Worm (Caenorhabditis elegans) whole organism, L1 larva: ENCODE data around the gene apx-1.
A peak's percentile ranks its signal among the peaks of the same experiment; 100 is the strongest.

Source experiments
- C16A3.4 ChIP-seq: fragments of 150-350 bp; optimal IDR thresholded peaks from 2 replicates; lab custom pipeline; 2014; ENCODE audit warnings: missing biosample characterization, missing genetic modification characterization
- F16B12.6 ChIP-seq: fragments of 150-350 bp; optimal IDR thresholded peaks from 2 replicates; lab custom pipeline; 2014; ENCODE audit warnings: missing biosample characterization, missing genetic modification characterization
- aly-2 ChIP-seq: fragments of 150-350 bp; optimal IDR thresholded peaks from 2 replicates; lab custom pipeline; 2014; ENCODE audit warnings: missing biosample characterization, missing genetic modification characterization
- blmp-1 ChIP-seq: fragments of 150-350 bp; optimal IDR thresholded peaks from 2 replicates; lab custom pipeline; 2014; ENCODE audit warnings: missing biosample characterization, missing genetic modification characterization
- ceh-63 ChIP-seq: fragments of 200-800 bp; sonication (Bioruptor generic); optimal IDR thresholded peaks from 2 replicates; lab custom pipeline; 2018; ENCODE audit warnings: mild to moderate bottlenecking, missing genetic modification characterization, missing compliant biosample characterization
- ceh-8 ChIP-seq: fragments of 200-800 bp; sonication (Bioruptor generic); optimal IDR thresholded peaks from 2 replicates; lab custom pipeline; 2018; ENCODE audit warnings: mild to moderate bottlenecking, missing genetic modification characterization, moderate library complexity, missing compliant biosample characterization
- ceh-88 ChIP-seq: fragments of 200-800 bp; sonication (Bioruptor generic); IDR thresholded peaks from 2 replicates; pipeline ENCODE4 v1.3.6; 2022; ENCODE audit warnings: missing genetic modification characterization, missing compliant biosample characterization
- dsc-1 ChIP-seq: sonication (generic microtip); optimal IDR thresholded peaks from 2 replicates; lab custom pipeline; 2016; ENCODE audit warnings: mild to moderate bottlenecking, missing genetic modification characterization, missing compliant biosample characterization
- efl-1 ChIP-seq, 4 experiments: fragments of 150-350 bp; optimal IDR thresholded peaks in 3 of 4; peaks in 1 of 4; 1 replicate in 1 of 4; 2 replicates in 3 of 4; lab custom pipeline; 2014; ENCODE audit warnings: missing biosample characterization in 2 of 4, missing genetic modification characterization in 2 of 4, missing genetic modification reagents in 2 of 4
- efl-3 ChIP-seq: fragments of 200-800 bp; sonication (Bioruptor generic); optimal IDR thresholded peaks from 2 replicates; lab custom pipeline; 2018; ENCODE audit warnings: mild to moderate bottlenecking, missing genetic modification characterization, missing compliant biosample characterization
- egl-13 ChIP-seq: sonication (generic microtip); optimal IDR thresholded peaks from 2 replicates; lab custom pipeline; 2016; ENCODE audit warnings: missing genotype, missing genetic modification reagents, missing genetic modification characterization, missing compliant biosample characterization
- egl-27 ChIP-seq, 2 experiments: fragments of 150-350 bp in 1 of 2; sonication (generic microtip); optimal IDR thresholded peaks; 3 replicates each; lab custom pipeline; 2017 to 2018; ENCODE audit warnings: missing biosample characterization in 2 of 2, missing genetic modification characterization in 2 of 2, missing genetic modification reagents in 2 of 2
- elt-2 ChIP-seq: sonication (generic microtip); optimal IDR thresholded peaks from 2 replicates; lab custom pipeline; 2016; ENCODE audit warnings: missing genetic modification characterization, mild to moderate bottlenecking, inconsistent platforms, missing compliant biosample characterization, missing genetic modification reagents
- elt-3 ChIP-seq, 6 experiments: fragments of 150-350 bp in 1 of 6; sonication (generic microtip); optimal IDR thresholded peaks; 2 replicates each; lab custom pipeline; 2017 to 2018; ENCODE audit warnings: missing biosample characterization in 6 of 6, missing genetic modification characterization in 6 of 6, inconsistent platforms in 1 of 6
- ets-5 ChIP-seq: fragments of 200-800 bp; sonication (Bioruptor generic); IDR thresholded peaks from 2 replicates; pipeline ENCODE4 v1.3.6; 2022; ENCODE audit warnings: missing genetic modification characterization, missing compliant biosample characterization
- fkh-8 ChIP-seq: sonication (generic microtip); optimal IDR thresholded peaks from 2 replicates; lab custom pipeline; 2016; ENCODE audit warnings: mild to moderate bottlenecking, missing genetic modification characterization, missing compliant biosample characterization
- grh-1 ChIP-seq: fragments of 200-800 bp; sonication (Bioruptor generic); IDR thresholded peaks from 2 replicates; pipeline ENCODE4 v1.3.6; 2022; ENCODE audit warnings: missing genetic modification reagents, missing genetic modification characterization, missing compliant biosample characterization
- hlh-17 ChIP-seq: fragments of 200-800 bp; sonication (Bioruptor generic); optimal IDR thresholded peaks from 2 replicates; lab custom pipeline; 2018; ENCODE audit warnings: missing genetic modification characterization, mild to moderate bottlenecking, missing compliant biosample characterization, moderate library complexity, borderline replicate concordance
- hlh-4 ChIP-seq: sonication (generic microtip); optimal IDR thresholded peaks from 2 replicates; lab custom pipeline; 2016; ENCODE audit warnings: mild to moderate bottlenecking, missing genetic modification characterization, missing compliant biosample characterization
- irx-1 ChIP-seq: sonication (generic microtip); optimal IDR thresholded peaks from 2 replicates; lab custom pipeline; 2016; ENCODE audit warnings: missing genetic modification characterization, missing compliant biosample characterization
- isw-1 ChIP-seq: fragments of 200-800 bp; sonication (Bioruptor generic); IDR thresholded peaks from 2 replicates; pipeline ENCODE4 v1.3.6; 2022; ENCODE audit warnings: missing genetic modification characterization, missing compliant biosample characterization
- lin-39 ChIP-seq: fragments of 150-350 bp; optimal IDR thresholded peaks from 2 replicates; lab custom pipeline; 2014; ENCODE audit warnings: missing biosample characterization, missing genetic modification reagents, missing genetic modification characterization
- lir-3 ChIP-seq: sonication (generic microtip); optimal IDR thresholded peaks from 2 replicates; lab custom pipeline; 2016; ENCODE audit warnings: mild to moderate bottlenecking, missing genetic modification characterization, moderate library complexity, missing compliant biosample characterization; ENCODE audit not compliant: poor library complexity
- lsy-2 ChIP-seq, 2 experiments: fragments of 150-350 bp; optimal IDR thresholded peaks; 2 replicates each; lab custom pipeline; 2014; ENCODE audit warnings: missing biosample characterization in 2 of 2, missing genetic modification characterization in 2 of 2
- mab-9 ChIP-seq: fragments of 200-800 bp; sonication (Bioruptor generic); IDR thresholded peaks from 2 replicates; pipeline ENCODE4 v1.3.6; 2022; ENCODE audit warnings: missing genetic modification reagents, missing genetic modification characterization, missing compliant biosample characterization
- mef-2 ChIP-seq: fragments of 150-350 bp; optimal IDR thresholded peaks from 2 replicates; lab custom pipeline; 2014; ENCODE audit warnings: missing biosample characterization, missing genetic modification characterization
- mep-1 ChIP-seq: fragments of 150-350 bp; optimal IDR thresholded peaks from 2 replicates; lab custom pipeline; 2014; ENCODE audit warnings: missing biosample characterization, missing genetic modification characterization
- nhr-11 ChIP-seq: fragments of 150-350 bp; optimal IDR thresholded peaks from 2 replicates; lab custom pipeline; 2014; ENCODE audit warnings: missing biosample characterization, missing genetic modification characterization
- nhr-12 ChIP-seq: sonication (generic microtip); optimal IDR thresholded peaks from 2 replicates; lab custom pipeline; 2017; ENCODE audit warnings: missing biosample characterization, missing genetic modification characterization
- nhr-19 ChIP-seq: fragments of 200-800 bp; sonication (Bioruptor generic); conservative IDR thresholded peaks from 2 replicates; pipeline ENCODE4 v1.3.6; 2022; ENCODE audit warnings: missing genetic modification characterization, missing compliant biosample characterization
- nhr-20 ChIP-seq: sonication (generic microtip); optimal IDR thresholded peaks from 2 replicates; lab custom pipeline; 2016; ENCODE audit warnings: mild to moderate bottlenecking, missing genetic modification characterization, missing compliant biosample characterization
- nhr-71 ChIP-seq: sonication (generic microtip); optimal IDR thresholded peaks from 2 replicates; lab custom pipeline; 2016; ENCODE audit warnings: mild to moderate bottlenecking, missing genetic modification characterization, moderate library complexity, missing compliant biosample characterization
- nhr-76 ChIP-seq: sonication (generic microtip); optimal IDR thresholded peaks from 2 replicates; lab custom pipeline; 2017; ENCODE audit warnings: missing biosample characterization, missing genetic modification characterization
- nhr-84 ChIP-seq: sonication (generic microtip); optimal IDR thresholded peaks from 2 replicates; lab custom pipeline; 2017; ENCODE audit warnings: missing biosample characterization, missing genetic modification characterization
- nhr-90 ChIP-seq: sonication (generic microtip); optimal IDR thresholded peaks from 2 replicates; lab custom pipeline; 2016; ENCODE audit warnings: mild to moderate bottlenecking, missing genetic modification characterization, missing compliant biosample characterization; ENCODE audit not compliant: poor library complexity
- pag-3 ChIP-seq: sonication (generic microtip); optimal IDR thresholded peaks from 2 replicates; lab custom pipeline; 2017; ENCODE audit warnings: missing genetic modification characterization, mild to moderate bottlenecking, missing compliant biosample characterization, antibody characterized with exemption, borderline replicate concordance; ENCODE audit not compliant: insufficient read depth
- pqm-1 ChIP-seq: sonication (generic microtip); optimal IDR thresholded peaks from 3 replicates; lab custom pipeline; 2017; ENCODE audit warnings: missing biosample characterization, missing genetic modification characterization
- rnt-1 ChIP-seq: sonication (generic microtip); optimal IDR thresholded peaks from 2 replicates; lab custom pipeline; 2016; ENCODE audit warnings: mild to moderate bottlenecking, missing genetic modification characterization, moderate library complexity, missing compliant biosample characterization
- snu-23 ChIP-seq: sonication (generic microtip); optimal IDR thresholded peaks from 2 replicates; lab custom pipeline; 2016; ENCODE audit warnings: missing genetic modification characterization, missing compliant biosample characterization
- sptf-1 ChIP-seq: fragments of 150-350 bp; optimal IDR thresholded peaks from 2 replicates; lab custom pipeline; 2014; ENCODE audit warnings: missing biosample characterization, missing genetic modification characterization
- sup-37 ChIP-seq: fragments of 200-800 bp; sonication (Bioruptor generic); optimal IDR thresholded peaks from 2 replicates; lab custom pipeline; 2018; ENCODE audit warnings: mild to moderate bottlenecking, missing genetic modification characterization, missing compliant biosample characterization
- unc-130 ChIP-seq: fragments of 150-350 bp; optimal IDR thresholded peaks from 2 replicates; lab custom pipeline; 2017; ENCODE audit warnings: missing biosample characterization, missing genetic modification characterization, inconsistent platforms
- unc-30 ChIP-seq: sonication (generic microtip); optimal IDR thresholded peaks from 2 replicates; lab custom pipeline; 2017; ENCODE audit warnings: missing biosample characterization, missing genetic modification characterization
- unc-62 ChIP-seq: fragments of 150-350 bp; optimal IDR thresholded peaks from 2 replicates; lab custom pipeline; 2014; ENCODE audit warnings: missing biosample characterization, missing genetic modification reagents, missing genetic modification characterization
- unc-86 ChIP-seq: sonication (generic microtip); optimal IDR thresholded peaks from 2 replicates; lab custom pipeline; 2016; ENCODE audit warnings: missing genetic modification characterization, missing compliant biosample characterization
- unc-98 ChIP-seq: fragments of 200-800 bp; sonication (Bioruptor generic); IDR thresholded peaks from 2 replicates; pipeline ENCODE4 v1.3.6; 2022; ENCODE audit warnings: missing genetic modification characterization, missing compliant biosample characterization
- xbp-1 ChIP-seq: sonication (generic microtip); optimal IDR thresholded peaks from 2 replicates; lab custom pipeline; 2016; ENCODE audit warnings: missing genetic modification characterization, missing compliant biosample characterization
- zag-1 ChIP-seq: fragments of 150-350 bp; optimal IDR thresholded peaks from 2 replicates; lab custom pipeline; 2014; ENCODE audit warnings: missing biosample characterization, missing genetic modification characterization
- ztf-11 ChIP-seq, 2 experiments: sonication (generic microtip); optimal IDR thresholded peaks; 2 replicates each; lab custom pipeline; 2016 to 2017; ENCODE audit warnings: missing genetic modification characterization in 2 of 2, missing biosample characterization in 1 of 2, missing compliant biosample characterization in 1 of 2
- ztf-4 ChIP-seq: fragments of 150-350 bp; optimal IDR thresholded peaks from 2 replicates; lab custom pipeline; 2014; ENCODE audit warnings: missing biosample characterization, missing genetic modification characterization

The apx-1 gene

ce11 chrV:3188043-3188442 lies 22.0 kb upstream of the apx-1 start, which contains the start of gene lag-2:
TSS of gene lag-2 (plus strand) at chrV:3188343.
- TF ChIP-seq aly-2 (tag; lab: Kevin White, UChicago) (no peak), sup-37 (GFP tag; lab: Kevin White, UChicago) (no peak), sptf-1 (tag; lab: Kevin White, UChicago) (no peak), unc-98 (GFP tag; lab: Robert Waterston, UW) (no peak), dsc-1 (no peak), pqm-1 (no peak), unc-62 (GFP tag; lab: Kevin White, UChicago) (no peak), nhr-11 (no peak), nhr-19 (GFP tag; lab: Robert Waterston, UW) (no peak), unc-130 (tag; lab: Kevin White, UChicago) (no peak)
- TF ChIP-seq, all 84 proteins: peak for 0

ce11 chrV:3193091-3193608 lies 16.8 kb upstream of the apx-1 start, which contains the start of the genes Y73C8B.3 and Y73C8B.9:
TSS of gene Y73C8B.3 (minus strand) at chrV:3193237.
TSS of gene Y73C8B.9 (plus strand) at chrV:3193558.
- TF ChIP-seq elt-3 (tag; optimal IDR thresholded peaks at IDR 0.05; lab: Kevin White, UChicago) (peak in 2 of 6 experiments; percentile 35 to 65), irx-1 (tag; lab: Kevin White, UChicago) (no peak), nhr-84 (tag; lab: Kevin White, UChicago) (no peak), hlh-17 (GFP tag; lab: Kevin White, UChicago) (no peak), lsy-2 (tag; optimal IDR thresholded peaks at IDR 0.05; lab: Kevin White, UChicago) (no peak), nhr-76 (tag; lab: Kevin White, UChicago) (no peak), F16B12.6 (no peak), sptf-1 (tag; lab: Kevin White, UChicago) (no peak), grh-1 (GFP tag; lab: Robert Waterston, UW) (no peak), lir-3 (tag; lab: Kevin White, UChicago) (no peak), ztf-4 (no peak), pag-3 (tag; lab: Kevin White, UChicago) (no peak), ceh-88 (GFP tag; lab: Robert Waterston, UW) (no peak), pqm-1 (no peak), lin-39 (tag; lab: Kevin White, UChicago) (no peak), fkh-8 (tag; lab: Kevin White, UChicago) (no peak), C16A3.4 (tag; lab: Kevin White, UChicago) (no peak), egl-27 (tag; optimal IDR thresholded peaks at IDR 0.05; lab: Kevin White, UChicago) (no peak), nhr-11 (no peak), rnt-1 (tag; lab: Kevin White, UChicago) (peak; percentile 14), mep-1 (tag; lab: Kevin White, UChicago) (no peak), mab-9 (GFP tag; lab: Robert Waterston, UW) (no peak), sup-37 (GFP tag; lab: Kevin White, UChicago) (no peak), nhr-90 (tag; lab: Kevin White, UChicago) (peak; percentile 33), unc-86 (tag; lab: Kevin White, UChicago) (no peak), nhr-71 (tag; lab: Kevin White, UChicago) (no peak), zag-1 (tag; lab: Kevin White, UChicago) (no peak), mef-2 (tag; lab: Kevin White, UChicago) (no peak), ceh-8 (GFP tag; lab: Kevin White, UChicago) (no peak), egl-13 (tag; lab: Kevin White, UChicago) (no peak), hlh-4 (tag; lab: Kevin White, UChicago) (no peak), snu-23 (GFP tag; lab: Kevin White, UChicago) (peak; percentile 32), isw-1 (GFP tag; lab: Robert Waterston, UW) (no peak), ceh-63 (no peak), nhr-20 (peak; percentile 29), efl-3 (GFP tag; lab: Kevin White, UChicago) (no peak), ets-5 (GFP tag; lab: Robert Waterston, UW) (no peak), blmp-1 (tag; lab: Kevin White, UChicago) (no peak), unc-30 (tag; lab: Kevin White, UChicago) (no peak), ztf-11 (tag; optimal IDR thresholded peaks at IDR 0.05; lab: Kevin White, UChicago) (no peak), xbp-1 (tag; lab: Kevin White, UChicago) (no peak), nhr-12 (no peak), efl-1 (optimal IDR thresholded peaks at IDR 0.05; lab: Kevin White, UChicago) (peak; percentile 9 to 11), efl-1 (GFP tag; optimal IDR thresholded peaks at IDR 0.05 in 1 of 2; lab: Kevin White, UChicago) (no peak), elt-2 (tag; lab: Kevin White, UChicago) (peak; percentile 73)
